Worm (Caenorhabditis elegans) whole organism, L1 larva: ENCODE results near the gene hot-3.

Experiments used
- C04F5.9 ChIP-seq: sonication (generic microtip); optimal IDR thresholded peaks from 2 replicates; lab custom pipeline; 2016; ENCODE audit warnings: missing genetic modification characterization, missing compliant biosample characterization
- C16A3.4 ChIP-seq: fragments of 150-350 bp; optimal IDR thresholded peaks from 2 replicates; lab custom pipeline; 2014; ENCODE audit warnings: missing biosample characterization, missing genetic modification characterization
- F16B12.6 ChIP-seq: fragments of 150-350 bp; optimal IDR thresholded peaks from 2 replicates; lab custom pipeline; 2014; ENCODE audit warnings: missing biosample characterization, missing genetic modification characterization
- Y116A8C.19 ChIP-seq: sonication (generic microtip); optimal IDR thresholded peaks from 2 replicates; lab custom pipeline; 2016; ENCODE audit warnings: missing compliant biosample characterization, missing genetic modification characterization, borderline replicate concordance
- aha-1 ChIP-seq: fragments of 150-350 bp; optimal IDR thresholded peaks from 2 replicates; lab custom pipeline; 2014; ENCODE audit warnings: missing biosample characterization, missing genetic modification characterization
- aly-2 ChIP-seq: fragments of 150-350 bp; optimal IDR thresholded peaks from 2 replicates; lab custom pipeline; 2014; ENCODE audit warnings: missing biosample characterization, missing genetic modification characterization
- blmp-1 ChIP-seq: fragments of 150-350 bp; optimal IDR thresholded peaks from 2 replicates; lab custom pipeline; 2014; ENCODE audit warnings: missing biosample characterization, missing genetic modification characterization
- ceh-63 ChIP-seq: fragments of 200-800 bp; sonication (Bioruptor generic); optimal IDR thresholded peaks from 2 replicates; lab custom pipeline; 2018; ENCODE audit warnings: mild to moderate bottlenecking, missing genetic modification characterization, missing compliant biosample characterization
- ces-1 ChIP-seq: fragments of 150-350 bp; optimal IDR thresholded peaks from 2 replicates; lab custom pipeline; 2014; ENCODE audit warnings: missing biosample characterization, missing genetic modification reagents, missing genetic modification characterization
- dpl-1 ChIP-seq, 3 experiments: fragments of 150-350 bp in 2 of 3; sonication (generic microtip) in 1 of 3; optimal IDR thresholded peaks; 2 replicates each; lab custom pipeline; 2014 to 2017; ENCODE audit warnings: missing biosample characterization in 3 of 3, missing genetic modification characterization in 3 of 3, missing genetic modification reagents in 3 of 3
- dsc-1 ChIP-seq: sonication (generic microtip); optimal IDR thresholded peaks from 2 replicates; lab custom pipeline; 2016; ENCODE audit warnings: mild to moderate bottlenecking, missing genetic modification characterization, missing compliant biosample characterization
- efl-1 ChIP-seq, 4 experiments: fragments of 150-350 bp; optimal IDR thresholded peaks in 3 of 4; peaks in 1 of 4; 1 replicate in 1 of 4; 2 replicates in 3 of 4; lab custom pipeline; 2014; ENCODE audit warnings: missing biosample characterization in 2 of 4, missing genetic modification characterization in 2 of 4, missing genetic modification reagents in 2 of 4
- efl-3 ChIP-seq: fragments of 200-800 bp; sonication (Bioruptor generic); optimal IDR thresholded peaks from 2 replicates; lab custom pipeline; 2018; ENCODE audit warnings: mild to moderate bottlenecking, missing genetic modification characterization, missing compliant biosample characterization
- egl-13 ChIP-seq: sonication (generic microtip); optimal IDR thresholded peaks from 2 replicates; lab custom pipeline; 2016; ENCODE audit warnings: missing genotype, missing genetic modification reagents, missing genetic modification characterization, missing compliant biosample characterization
- elt-3 ChIP-seq, 6 experiments: fragments of 150-350 bp in 1 of 6; sonication (generic microtip); optimal IDR thresholded peaks; 2 replicates each; lab custom pipeline; 2017 to 2018; ENCODE audit warnings: missing biosample characterization in 6 of 6, missing genetic modification characterization in 6 of 6, inconsistent platforms in 1 of 6
- fkh-10 ChIP-seq: sonication (generic microtip); optimal IDR thresholded peaks from 2 replicates; lab custom pipeline; 2017; ENCODE audit warnings: missing biosample characterization, missing genetic modification reagents, missing genetic modification characterization
- fkh-8 ChIP-seq: sonication (generic microtip); optimal IDR thresholded peaks from 2 replicates; lab custom pipeline; 2016; ENCODE audit warnings: mild to moderate bottlenecking, missing genetic modification characterization, missing compliant biosample characterization
- fos-1 ChIP-seq: fragments of 150-350 bp; optimal IDR thresholded peaks from 2 replicates; lab custom pipeline; 2014; ENCODE audit warnings: missing biosample characterization, missing genetic modification characterization
- grh-1 ChIP-seq: fragments of 200-800 bp; sonication (Bioruptor generic); IDR thresholded peaks from 2 replicates; pipeline ENCODE4 v1.3.6; 2022; ENCODE audit warnings: missing genetic modification reagents, missing genetic modification characterization, missing compliant biosample characterization
- hpl-2 ChIP-seq: fragments of 150-350 bp; optimal IDR thresholded peaks from 2 replicates; lab custom pipeline; 2014; ENCODE audit warnings: missing biosample characterization, missing genetic modification reagents, missing genetic modification characterization
- irx-1 ChIP-seq: sonication (generic microtip); optimal IDR thresholded peaks from 2 replicates; lab custom pipeline; 2016; ENCODE audit warnings: missing genetic modification characterization, missing compliant biosample characterization
- isw-1 ChIP-seq: fragments of 200-800 bp; sonication (Bioruptor generic); IDR thresholded peaks from 2 replicates; pipeline ENCODE4 v1.3.6; 2022; ENCODE audit warnings: missing genetic modification characterization, missing compliant biosample characterization
- jun-1 ChIP-seq: fragments of 150-350 bp; optimal IDR thresholded peaks from 2 replicates; lab custom pipeline; 2014; ENCODE audit warnings: missing biosample characterization, missing genetic modification reagents, missing genetic modification characterization
- lin-13 ChIP-seq: fragments of 150-350 bp; optimal IDR thresholded peaks from 2 replicates; lab custom pipeline; 2014; ENCODE audit warnings: missing biosample characterization, missing genetic modification reagents, missing genetic modification characterization
- lin-14 ChIP-seq: fragments of 200-800 bp; sonication (Bioruptor generic); optimal IDR thresholded peaks from 2 replicates; lab custom pipeline; 2018; ENCODE audit warnings: mild to moderate bottlenecking, missing genetic modification characterization, moderate library complexity, missing compliant biosample characterization
- lin-15B ChIP-seq: fragments of 150-350 bp; sonication (generic microtip); optimal IDR thresholded peaks from 3 replicates; lab custom pipeline; 2014; ENCODE audit warnings: missing biosample characterization, missing genetic modification characterization
- lin-35 ChIP-seq, 2 experiments: fragments of 150-350 bp; optimal IDR thresholded peaks; 2 replicates each; lab custom pipeline; 2014; ENCODE audit warnings: missing biosample characterization in 2 of 2, missing genetic modification characterization in 2 of 2, missing genetic modification reagents in 2 of 2
- lsy-2 ChIP-seq, 2 experiments: fragments of 150-350 bp; optimal IDR thresholded peaks; 2 replicates each; lab custom pipeline; 2014; ENCODE audit warnings: missing biosample characterization in 2 of 2, missing genetic modification characterization in 2 of 2
- mep-1 ChIP-seq: fragments of 150-350 bp; optimal IDR thresholded peaks from 2 replicates; lab custom pipeline; 2014; ENCODE audit warnings: missing biosample characterization, missing genetic modification characterization
- nhr-11 ChIP-seq: fragments of 150-350 bp; optimal IDR thresholded peaks from 2 replicates; lab custom pipeline; 2014; ENCODE audit warnings: missing biosample characterization, missing genetic modification characterization
- nhr-19 ChIP-seq: fragments of 200-800 bp; sonication (Bioruptor generic); conservative IDR thresholded peaks from 2 replicates; pipeline ENCODE4 v1.3.6; 2022; ENCODE audit warnings: missing genetic modification characterization, missing compliant biosample characterization
- nhr-20 ChIP-seq: sonication (generic microtip); optimal IDR thresholded peaks from 2 replicates; lab custom pipeline; 2016; ENCODE audit warnings: mild to moderate bottlenecking, missing genetic modification characterization, missing compliant biosample characterization
- nhr-237 ChIP-seq: fragments of 150-350 bp; optimal IDR thresholded peaks from 2 replicates; lab custom pipeline; 2014; ENCODE audit warnings: missing biosample characterization, missing genetic modification characterization
- nhr-71 ChIP-seq: sonication (generic microtip); optimal IDR thresholded peaks from 2 replicates; lab custom pipeline; 2016; ENCODE audit warnings: mild to moderate bottlenecking, missing genetic modification characterization, moderate library complexity, missing compliant biosample characterization
- nhr-77 ChIP-seq: fragments of 150-350 bp; optimal IDR thresholded peaks from 2 replicates; lab custom pipeline; 2014; ENCODE audit warnings: missing biosample characterization, missing genetic modification characterization
- nhr-85 ChIP-seq: sonication (generic microtip); peaks from one replicate; lab custom pipeline; 2016; ENCODE audit warnings: missing genetic modification characterization, inconsistent platforms, missing compliant biosample characterization
- nhr-90 ChIP-seq: sonication (generic microtip); optimal IDR thresholded peaks from 2 replicates; lab custom pipeline; 2016; ENCODE audit warnings: mild to moderate bottlenecking, missing genetic modification characterization, missing compliant biosample characterization; ENCODE audit not compliant: poor library complexity
- pag-3 ChIP-seq: sonication (generic microtip); optimal IDR thresholded peaks from 2 replicates; lab custom pipeline; 2017; ENCODE audit warnings: missing genetic modification characterization, mild to moderate bottlenecking, missing compliant biosample characterization, antibody characterized with exemption, borderline replicate concordance; ENCODE audit not compliant: insufficient read depth
- pax-3 ChIP-seq: fragments of 200-800 bp; sonication (Bioruptor generic); optimal IDR thresholded peaks from 2 replicates; lab custom pipeline; 2018; ENCODE audit warnings: mild to moderate bottlenecking, missing genetic modification characterization, moderate library complexity, missing compliant biosample characterization
- rnt-1 ChIP-seq: sonication (generic microtip); optimal IDR thresholded peaks from 2 replicates; lab custom pipeline; 2016; ENCODE audit warnings: mild to moderate bottlenecking, missing genetic modification characterization, moderate library complexity, missing compliant biosample characterization
- skn-1 ChIP-seq: fragments of 150-350 bp; optimal IDR thresholded peaks from 2 replicates; lab custom pipeline; 2014; ENCODE audit warnings: missing biosample characterization, missing genetic modification characterization
- snpc-4 ChIP-seq: fragments of 150-350 bp; optimal IDR thresholded peaks from 2 replicates; lab custom pipeline; 2014; ENCODE audit warnings: missing biosample characterization, missing genetic modification characterization
- snu-23 ChIP-seq: sonication (generic microtip); optimal IDR thresholded peaks from 2 replicates; lab custom pipeline; 2016; ENCODE audit warnings: missing genetic modification characterization, missing compliant biosample characterization
- swsn-7 ChIP-seq: sonication (generic microtip); optimal IDR thresholded peaks from 2 replicates; lab custom pipeline; 2016; ENCODE audit warnings: missing genetic modification characterization, missing compliant biosample characterization
- tbx-2 ChIP-seq: sonication (generic microtip); optimal IDR thresholded peaks from 2 replicates; lab custom pipeline; 2016; ENCODE audit warnings: missing genetic modification characterization, missing compliant biosample characterization
- unc-62 ChIP-seq: fragments of 150-350 bp; optimal IDR thresholded peaks from 2 replicates; lab custom pipeline; 2014; ENCODE audit warnings: missing biosample characterization, missing genetic modification reagents, missing genetic modification characterization
- unc-86 ChIP-seq: sonication (generic microtip); optimal IDR thresholded peaks from 2 replicates; lab custom pipeline; 2016; ENCODE audit warnings: missing genetic modification characterization, missing compliant biosample characterization
- vab-15 ChIP-seq: sonication (generic microtip); optimal IDR thresholded peaks from 2 replicates; lab custom pipeline; 2017; ENCODE audit warnings: missing genotype, mild to moderate bottlenecking, missing genetic modification characterization, missing compliant biosample characterization
- xbp-1 ChIP-seq: sonication (generic microtip); optimal IDR thresholded peaks from 2 replicates; lab custom pipeline; 2016; ENCODE audit warnings: missing genetic modification characterization, missing compliant biosample characterization
- zip-4 ChIP-seq: fragments of 200-800 bp; sonication (Bioruptor generic); optimal IDR thresholded peaks from 2 replicates; lab custom pipeline; 2018; ENCODE audit warnings: mild to moderate bottlenecking, missing genetic modification characterization, moderate library complexity, missing compliant biosample characterization
- ztf-11 ChIP-seq, 2 experiments: sonication (generic microtip); optimal IDR thresholded peaks; 2 replicates each; lab custom pipeline; 2016 to 2017; ENCODE audit warnings: missing genetic modification characterization in 2 of 2, missing biosample characterization in 1 of 2, missing compliant biosample characterization in 1 of 2
- ztf-4 ChIP-seq: fragments of 150-350 bp; optimal IDR thresholded peaks from 2 replicates; lab custom pipeline; 2014; ENCODE audit warnings: missing biosample characterization, missing genetic modification characterization

The hot-3 gene

ce11 chrII:13908592-13908991 is 23.3 kb downstream of the hot-3 start, which contains the start of gene citk-1:
Gene citk-1 (plus strand): TSS chrII:13908914.
- peak; percentile 77 for TF ChIP-seq snpc-4 (tag; lab: Kevin White, UChicago)
- TF ChIP-seq skn-1 (tag; lab: Kevin White, UChicago) = peak; percentile 89
- peak; percentile 61 for TF ChIP-seq jun-1
- no peak for TF ChIP-seq unc-62 (GFP tag; lab: Kevin White, UChicago)
- TF ChIP-seq C16A3.4 (tag; lab: Kevin White, UChicago) = peak; percentile 83
- peak; percentile 97 to 100 for TF ChIP-seq lin-35 (GFP tag; optimal IDR thresholded peaks at IDR 0.05; lab: Kevin White, UChicago)
- TF ChIP-seq rnt-1 = peak; percentile 86
- TF ChIP-seq ces-1 (GFP tag; lab: Kevin White, UChicago) = no peak
- TF ChIP-seq elt-3 (tag; optimal IDR thresholded peaks at IDR 0.05; lab: Kevin White, UChicago) = peak in 2 of 6 experiments; percentile 32 to 50
- TF ChIP-seq aly-2 (tag; lab: Kevin White, UChicago) = peak; percentile 28
- TF ChIP-seq mep-1 (tag; lab: Kevin White, UChicago) = peak; percentile 92
- no peak for TF ChIP-seq irx-1 (tag; lab: Kevin White, UChicago)
- TF ChIP-seq F16B12.6 (tag; lab: Kevin White, UChicago) = peak; percentile 99
- peak; percentile 21 for TF ChIP-seq fkh-10
- TF ChIP-seq dsc-1 (tag; lab: Kevin White, UChicago) = peak; percentile 64
- peak; percentile 82 for TF ChIP-seq vab-15
- peak; percentile 65 for TF ChIP-seq fkh-8
- no peak for TF ChIP-seq Y116A8C.19
- TF ChIP-seq lin-13 (GFP tag; lab: Kevin White, UChicago) = peak; percentile 76
- TF ChIP-seq ztf-4 (tag; lab: Kevin White, UChicago) = no peak
- TF ChIP-seq lin-15B (tag; lab: Kevin White, UChicago) = peak; percentile 26
- peak; percentile 62 for TF ChIP-seq grh-1 (GFP tag; lab: Robert Waterston, UW)
- TF ChIP-seq nhr-85 (tag; lab: Kevin White, UChicago) = peak; percentile 81
- no peak for TF ChIP-seq hpl-2
- peak; percentile 63 for TF ChIP-seq fos-1 (tag; lab: Kevin White, UChicago)
- TF ChIP-seq isw-1 (GFP tag; lab: Robert Waterston, UW) = peak; percentile 69
- TF ChIP-seq snu-23 (GFP tag; lab: Kevin White, UChicago) = peak; percentile 83
- TF ChIP-seq unc-86 = peak; percentile 73
- TF ChIP-seq blmp-1 (tag; lab: Kevin White, UChicago) = peak; percentile 88
- no peak for TF ChIP-seq nhr-237 (tag; lab: Kevin White, UChicago)
- TF ChIP-seq ceh-63 = no peak
- TF ChIP-seq ztf-11 (tag; optimal IDR thresholded peaks at IDR 0.05; lab: Kevin White, UChicago) = peak in 1 of 2 experiments; percentile 43
- TF ChIP-seq zip-4 (GFP tag; lab: Kevin White, UChicago) = peak; percentile 5
- peak; percentile 84 for TF ChIP-seq nhr-77 (tag; lab: Kevin White, UChicago)
- TF ChIP-seq C04F5.9 (tag; lab: Kevin White, UChicago) = peak; percentile 46
- peak; percentile 81 for TF ChIP-seq nhr-71 (tag; lab: Kevin White, UChicago)
- TF ChIP-seq lsy-2 (tag; optimal IDR thresholded peaks at IDR 0.05; lab: Kevin White, UChicago) = peak; percentile 85 to 92
- TF ChIP-seq pax-3 (tag; lab: Kevin White, UChicago) = peak; percentile 10
- TF ChIP-seq efl-1 (optimal IDR thresholded peaks at IDR 0.05; lab: Kevin White, UChicago) = peak; percentile 85 to 98
- peak; percentile 99 to 100 for TF ChIP-seq efl-1 (GFP tag; optimal IDR thresholded peaks at IDR 0.05 in 1 of 2; lab: Kevin White, UChicago)
- TF ChIP-seq lin-14 (GFP tag; lab: Kevin White, UChicago) = peak; percentile 77
- peak; percentile 73 for TF ChIP-seq swsn-7 (tag; lab: Kevin White, UChicago)
- TF ChIP-seq pag-3 (tag; lab: Kevin White, UChicago) = no peak
- no peak for TF ChIP-seq nhr-90 (tag; lab: Kevin White, UChicago)
- TF ChIP-seq efl-3 = no peak
- peak; percentile 80 for TF ChIP-seq xbp-1
- TF ChIP-seq nhr-20 = peak; percentile 77
- TF ChIP-seq nhr-11 (tag; lab: Kevin White, UChicago) = no peak
- TF ChIP-seq dpl-1 (GFP tag; optimal IDR thresholded peaks at IDR 0.05; lab: Kevin White, UChicago) = peak; percentile 98 to 99 (median 98)
- TF ChIP-seq aha-1 = no peak
- peak; percentile 75 for TF ChIP-seq tbx-2 (tag; lab: Kevin White, UChicago)
- peak; percentile 64 for TF ChIP-seq nhr-19 (GFP tag; lab: Robert Waterston, UW)
- TF ChIP-seq egl-13 (tag; lab: Kevin White, UChicago) = peak; percentile 32
